Fruit fly (Drosophila melanogaster) whole organism, embryonic: ENCODE data around the gene Rok.

ENCODE experiments used
- Blimp-1 ChIP-seq: fragments of 200-800 bp; sonication (Bioruptor generic); optimal IDR thresholded peaks from 3 replicates; lab custom pipeline; 2018; ENCODE audit warnings: missing biosample characterization, missing genetic modification characterization, mild to moderate bottlenecking, moderate library complexity, missing genetic modification reagents
- CG10267 ChIP-seq: fragments of 200-800 bp; sonication (Bioruptor generic); optimal IDR thresholded peaks from 2 replicates; lab custom pipeline; 2018; ENCODE audit warnings: missing biosample characterization, mild to moderate bottlenecking, missing genetic modification characterization, moderate library complexity
- CG11504 ChIP-seq: fragments of 200-800 bp; sonication (Bioruptor generic); optimal IDR thresholded peaks from 3 replicates; lab custom pipeline; 2019; ENCODE audit warnings: missing biosample characterization, mild to moderate bottlenecking, missing genetic modification characterization, moderate library complexity
- CG11560 ChIP-seq: fragments of 200-800 bp; sonication (Bioruptor generic); IDR thresholded peaks from 3 replicates; pipeline ENCODE4 v1.3.6; 2022; ENCODE audit warnings: missing biosample characterization, missing genetic modification characterization
- CG12155 ChIP-seq: fragments of 200-800 bp; sonication (Bioruptor generic); optimal IDR thresholded peaks from 3 replicates; lab custom pipeline; 2016; ENCODE audit warnings: missing biosample characterization, missing genetic modification characterization
- CG12769 ChIP-seq: fragments of 200-800 bp; sonication (Bioruptor generic); optimal IDR thresholded peaks from 2 replicates; lab custom pipeline; 2019; ENCODE audit warnings: missing biosample characterization, mild to moderate bottlenecking, missing genetic modification characterization, moderate library complexity
- CG13894 ChIP-seq: fragments of 200-800 bp; sonication (Bioruptor generic); optimal IDR thresholded peaks from 3 replicates; lab custom pipeline; 2018; ENCODE audit warnings: missing biosample characterization, mild to moderate bottlenecking, missing genetic modification characterization, moderate library complexity
- CG14710 ChIP-seq: fragments of 200-800 bp; sonication (Bioruptor generic); optimal IDR thresholded peaks from 3 replicates; lab custom pipeline; 2019; ENCODE audit warnings: missing biosample characterization, mild to moderate bottlenecking, missing genetic modification characterization, moderate library complexity
- CG14860 ChIP-seq: fragments of 200-800 bp; sonication (Bioruptor generic); IDR thresholded peaks from 3 replicates; pipeline ENCODE4 v1.3.6; 2022; ENCODE audit warnings: missing biosample characterization, missing genetic modification characterization; ENCODE audit not compliant: partially characterized antibody
- CG15514 ChIP-seq: fragments of 200-800 bp; sonication (Bioruptor generic); optimal IDR thresholded peaks from 3 replicates; lab custom pipeline; 2017; ENCODE audit warnings: missing biosample characterization, missing genetic modification characterization, mild to moderate bottlenecking, moderate library complexity, missing genetic modification reagents
- CG1647 ChIP-seq: fragments of 200-800 bp; sonication (Bioruptor generic); optimal IDR thresholded peaks from 3 replicates; lab custom pipeline; 2016; ENCODE audit warnings: missing biosample characterization, missing genetic modification characterization
- CG18619 ChIP-seq: fragments of 200-800 bp; sonication (Bioruptor generic); optimal IDR thresholded peaks from 3 replicates; lab custom pipeline; 2017; ENCODE audit warnings: missing biosample characterization, mild to moderate bottlenecking, missing genetic modification characterization
- CG2120 ChIP-seq: fragments of 200-800 bp; sonication (Bioruptor generic); optimal IDR thresholded peaks from 3 replicates; lab custom pipeline; 2016; ENCODE audit warnings: missing biosample characterization, missing genetic modification characterization
- CG31365 ChIP-seq: fragments of 200-800 bp; sonication (Bioruptor generic); optimal IDR thresholded peaks from 2 replicates; lab custom pipeline; 2018; ENCODE audit warnings: missing biosample characterization, mild to moderate bottlenecking, missing genetic modification characterization
- CG4617 ChIP-seq: fragments of 200-800 bp; sonication (Bioruptor generic); optimal IDR thresholded peaks from 3 replicates; lab custom pipeline; 2016; ENCODE audit warnings: missing biosample characterization, missing genetic modification characterization, borderline replicate concordance
- CG4730 ChIP-seq: fragments of 200-800 bp; sonication (Bioruptor generic); IDR thresholded peaks from 2 replicates; pipeline ENCODE4 v1.3.6; 2022; ENCODE audit warnings: missing biosample characterization, missing genetic modification characterization
- CG7372 ChIP-seq: fragments of 200-800 bp; sonication (Bioruptor generic); IDR thresholded peaks from 2 replicates; pipeline ENCODE4 v1.3.6; 2022; ENCODE audit warnings: missing biosample characterization, missing genetic modification characterization
- CG7786 ChIP-seq: fragments of 200-800 bp; sonication (Bioruptor generic); optimal IDR thresholded peaks from 2 replicates; lab custom pipeline; 2016; ENCODE audit warnings: missing biosample characterization, missing genetic modification characterization
- CG9797 ChIP-seq: fragments of 200-800 bp; sonication (Bioruptor generic); optimal IDR thresholded peaks from 3 replicates; lab custom pipeline; 2018; ENCODE audit warnings: missing biosample characterization, mild to moderate bottlenecking, missing genetic modification characterization
- CoRest ChIP-seq: fragments of 200-800 bp; sonication (Bioruptor generic); optimal IDR thresholded peaks from 3 replicates; lab custom pipeline; 2018; ENCODE audit warnings: missing biosample characterization, mild to moderate bottlenecking, missing genetic modification characterization, moderate library complexity
- Dek ChIP-seq: fragments of 200-800 bp; sonication (Bioruptor generic); optimal IDR thresholded peaks from 3 replicates; lab custom pipeline; 2019; ENCODE audit warnings: missing biosample characterization, mild to moderate bottlenecking, missing genetic modification characterization, moderate library complexity
- Dip2 ChIP-seq: fragments of 200-800 bp; sonication (Bioruptor generic); IDR thresholded peaks from 2 replicates; pipeline ENCODE4 v1.3.6; 2022; ENCODE audit warnings: missing biosample characterization, missing genetic modification characterization
- Doc3 ChIP-seq: fragments of 200-800 bp; sonication (Bioruptor generic); IDR thresholded peaks from 3 replicates; pipeline ENCODE4 v1.3.6; 2022; ENCODE audit warnings: missing biosample characterization, missing genetic modification characterization; ENCODE audit not compliant: partially characterized antibody
- Dref ChIP-seq: fragments of 200-800 bp; sonication (Bioruptor generic); IDR thresholded peaks from 2 replicates; pipeline ENCODE4 v1.3.6; 2022; ENCODE audit warnings: missing biosample characterization, missing genetic modification characterization
- Hmx ChIP-seq: fragments of 200-800 bp; sonication (Bioruptor generic); optimal IDR thresholded peaks from 2 replicates; lab custom pipeline; 2016; ENCODE audit warnings: missing biosample characterization, missing genetic modification characterization
- Mad ChIP-seq: fragments of 200-800 bp; sonication (Bioruptor generic); optimal IDR thresholded peaks from 2 replicates; lab custom pipeline; 2016; ENCODE audit warnings: missing biosample characterization, missing genetic modification characterization
- Nf-YC ChIP-seq: fragments of 200-800 bp; optimal IDR thresholded peaks from 3 replicates; lab custom pipeline; 2019; ENCODE audit warnings: missing biosample characterization, mild to moderate bottlenecking, missing genetic modification characterization, moderate library complexity
- Rfx ChIP-seq: fragments of 200-800 bp; sonication (Bioruptor generic); IDR thresholded peaks from 2 replicates; pipeline ENCODE4 v1.3.6; 2022; ENCODE audit warnings: missing biosample characterization, missing genetic modification characterization
- Scr ChIP-seq: fragments of 200-800 bp; sonication (Bioruptor generic); IDR thresholded peaks from 2 replicates; pipeline ENCODE4 v1.3.6; 2022; ENCODE audit warnings: missing biosample characterization, missing genetic modification characterization; ENCODE audit not compliant: partially characterized antibody
- al ChIP-seq: fragments of 200-800 bp; sonication (Bioruptor generic); IDR thresholded peaks from 2 replicates; pipeline ENCODE4 v1.3.6; 2022; ENCODE audit warnings: missing biosample characterization, missing genetic modification characterization
- amos ChIP-seq: fragments of 200-800 bp; sonication (Bioruptor generic); IDR thresholded peaks from 2 replicates; pipeline ENCODE4 v1.3.6; 2022; ENCODE audit warnings: missing biosample characterization, missing genetic modification characterization; ENCODE audit not compliant: partially characterized antibody
- az2 ChIP-seq: fragments of 200-800 bp; sonication (Bioruptor generic); optimal IDR thresholded peaks from 3 replicates; lab custom pipeline; 2016; ENCODE audit warnings: missing biosample characterization, missing genetic modification characterization
- bigmax ChIP-seq: fragments of 200-800 bp; sonication (Bioruptor generic); optimal IDR thresholded peaks from 2 replicates; lab custom pipeline; 2018; ENCODE audit warnings: missing biosample characterization, mild to moderate bottlenecking, missing genetic modification characterization
- chif ChIP-seq, 2 experiments: fragments of 200-800 bp; sonication (Bioruptor generic); optimal IDR thresholded peaks; 3 replicates each; lab custom pipeline; 2016; ENCODE audit warnings: missing biosample characterization in 2 of 2, missing genetic modification characterization in 2 of 2
- chm ChIP-seq: fragments of 200-800 bp; sonication (Bioruptor generic); IDR thresholded peaks from 2 replicates; pipeline ENCODE4 v1.3.6; 2022; ENCODE audit warnings: missing biosample characterization, missing genetic modification characterization
- exex ChIP-seq: fragments of 200-800 bp; sonication (Bioruptor generic); optimal IDR thresholded peaks from 4 replicates; lab custom pipeline; 2018; ENCODE audit warnings: missing biosample characterization, mild to moderate bottlenecking, missing genetic modification characterization, moderate library complexity
- gce ChIP-seq: fragments of 200-800 bp; sonication (Bioruptor generic); IDR thresholded peaks from 3 replicates; pipeline ENCODE4 v1.3.6; 2022; ENCODE audit warnings: missing biosample characterization, missing genetic modification characterization
- gfzf ChIP-seq: fragments of 200-800 bp; sonication (Bioruptor generic); optimal IDR thresholded peaks from 2 replicates; lab custom pipeline; 2016; ENCODE audit warnings: missing biosample characterization, mild to moderate bottlenecking, missing genetic modification characterization, moderate library complexity
- gsb-n ChIP-seq: fragments of 200-800 bp; sonication (Bioruptor generic); optimal IDR thresholded peaks from 3 replicates; lab custom pipeline; 2018; ENCODE audit warnings: missing biosample characterization, mild to moderate bottlenecking, missing genetic modification characterization
- ham ChIP-seq: fragments of 200-800 bp; sonication (Bioruptor generic); IDR thresholded peaks from 2 replicates; pipeline ENCODE4 v1.3.6; 2022; ENCODE audit warnings: missing biosample characterization, missing genetic modification characterization
- lov ChIP-seq, 2 experiments: fragments of 200-800 bp in 1 of 2; fragments of >200 bp in 1 of 2; sonication (Bioruptor generic) in 1 of 2; IDR thresholded peaks in 1 of 2; optimal IDR thresholded peaks in 1 of 2; 2 replicates in 1 of 2; 3 replicates in 1 of 2; pipeline versions ENCODE4 v1.3.6 to Lab custom; 2017 to 2022; ENCODE audit warnings: missing biosample characterization in 1 of 2, missing genetic modification characterization in 1 of 2
- nerfin-2 ChIP-seq: fragments of 200-800 bp; sonication (Bioruptor generic); IDR thresholded peaks from 2 replicates; pipeline ENCODE4 v1.3.6; 2022; ENCODE audit warnings: missing biosample characterization, missing genetic modification characterization; ENCODE audit not compliant: partially characterized antibody
- nom ChIP-seq: fragments of 200-800 bp; sonication (Bioruptor generic); optimal IDR thresholded peaks from 2 replicates; lab custom pipeline; 2017; ENCODE audit warnings: missing biosample characterization, missing genetic modification characterization, mild to moderate bottlenecking, moderate library complexity, missing genetic modification reagents
- pros ChIP-seq: fragments of 200-800 bp; sonication (Bioruptor generic); optimal IDR thresholded peaks from 3 replicates; lab custom pipeline; 2019; ENCODE audit warnings: missing biosample characterization, mild to moderate bottlenecking, missing genetic modification characterization, moderate library complexity
- slou ChIP-seq: fragments of 200-800 bp; sonication (Bioruptor generic); optimal IDR thresholded peaks from 3 replicates; lab custom pipeline; 2016; ENCODE audit warnings: missing biosample characterization, missing genetic modification characterization
- stc ChIP-seq: fragments of 200-800 bp; sonication (Bioruptor generic); IDR thresholded peaks from 2 replicates; pipeline ENCODE4 v1.3.6; 2022; ENCODE audit warnings: missing biosample characterization, missing genetic modification characterization
- tin ChIP-seq: fragments of 200-800 bp; sonication (Bioruptor generic); optimal IDR thresholded peaks from 3 replicates; lab custom pipeline; 2016; ENCODE audit warnings: missing biosample characterization, missing genetic modification characterization
- zfh2 ChIP-seq: fragments of 200-800 bp; sonication (Bioruptor generic); optimal IDR thresholded peaks from 2 replicates; lab custom pipeline; 2016; ENCODE audit warnings: missing biosample characterization, missing genetic modification characterization

The Rok gene

dm6 chrX:16587021-16587667 is 50.1 kb downstream of the Rok start, which contains the start of gene CanA-14F (continued):
- TF ChIP-seq Hmx (GFP tag; lab: Kevin White, UChicago) (no peak), Blimp-1 (no peak), CG12155 (GFP tag; lab: Kevin White, UChicago) (no peak), Dek (peak; percentile 5), exex (tag; lab: Kevin White, UChicago) (no peak), amos (GFP tag; lab: Robert Waterston, UW) (peak; percentile 66; the same call in 1 of the 2 replicates), chm (GFP tag; lab: Robert Waterston, UW) (no peak), CG11504 (tag; lab: Kevin White, UChicago) (no peak), tin (GFP tag; lab: Kevin White, UChicago) (no peak), nom (GFP tag; lab: Kevin White, UChicago) (no peak), CG13894 (peak; percentile 1), bigmax (GFP tag; lab: Kevin White, UChicago) (no peak), CG2120 (GFP tag; lab: Kevin White, UChicago) (peak; percentile 21), gsb-n (no peak), al (GFP tag; lab: Robert Waterston, UW) (0 out of 2 replicates have a peak, but pooled peaks have one; percentile 5), CG18619 (GFP tag; lab: Kevin White, UChicago) (no peak), Mad (GFP tag; lab: Kevin White, UChicago) (no peak), CG15514 (GFP tag; lab: Kevin White, UChicago) (peak; percentile 55), stc (GFP tag; lab: Robert Waterston, UW) (no peak), lov (optimal IDR thresholded peaks at IDR 0.05; lab: Kevin White, UChicago) (no peak), lov (GFP tag; IDR thresholded peaks at IDR 0.05; lab: Robert Waterston, UW) (0 out of 3 replicates have a peak, but pooled peaks have one; percentile 20), pros (GFP tag; lab: Kevin White, UChicago) (no peak), CG14860 (GFP tag; lab: Robert Waterston, UW) (peak; percentile 68), CG9797 (GFP tag; lab: Kevin White, UChicago) (peak; percentile 48), gce (GFP tag; lab: Robert Waterston, UW) (no peak), CG4617 (GFP tag; lab: Kevin White, UChicago) (no peak), CG14710 (tag; lab: Kevin White, UChicago) (peak; percentile 26), gfzf (GFP tag; lab: Kevin White, UChicago) (peak; percentile 53), CG12769 (no peak), CG7372 (GFP tag; lab: Robert Waterston, UW) (no peak), Nf-YC (tag; lab: Kevin White, UChicago) (peak; percentile 14), slou (GFP tag; lab: Kevin White, UChicago) (no peak), Dref (GFP tag; lab: Robert Waterston, UW) (peak; percentile 78), Scr (GFP tag; lab: Robert Waterston, UW) (peak; percentile 52), CoRest (tag; lab: Kevin White, UChicago) (peak; percentile 22), CG7786 (no peak), CG11560 (peak; percentile 70; the same call in 2 of the 3 replicates), Rfx (GFP tag; lab: Robert Waterston, UW) (0 out of 2 replicates have a peak, but pooled peaks have one; percentile 15), az2 (peak; percentile 4), zfh2 (GFP tag; lab: Kevin White, UChicago) (no peak), CG1647 (GFP tag; lab: Kevin White, UChicago) (no peak), ham (GFP tag; lab: Robert Waterston, UW) (no peak), Doc3 (GFP tag; lab: Robert Waterston, UW) (0 out of 3 replicates have a peak, but pooled peaks have one; percentile 32), nerfin-2 (GFP tag; lab: Robert Waterston, UW) (peak; percentile 61), chif (GFP tag; optimal IDR thresholded peaks at IDR 0.05; lab: Kevin White, UChicago) (no peak), CG4730 (GFP tag; lab: Robert Waterston, UW) (no peak), CG31365 (tag; lab: Kevin White, UChicago) (no peak), CG10267 (tag; lab: Kevin White, UChicago) (no peak), Dip2 (no peak)
